Worm (Caenorhabditis elegans) whole organism, midembryonic: ENCODE data around the gene tric-1B.1.

Source experiments
- flt-1 ChIP-seq: fragments of 200-800 bp; sonication (Bioruptor generic); IDR thresholded peaks from 2 replicates; pipeline ENCODE4 v1.3.6; 2022; ENCODE audit warnings: missing genetic modification characterization, missing compliant biosample characterization
- ref-1 ChIP-seq: fragments of 200-800 bp; sonication (Bioruptor generic); conservative IDR thresholded peaks from 2 replicates; pipeline ENCODE4 v1.3.6; 2022; ENCODE audit warnings: missing genetic modification reagents, missing genetic modification characterization, missing compliant biosample characterization
- tab-1 ChIP-seq: fragments of 200-800 bp; sonication (Bioruptor generic); IDR thresholded peaks from 2 replicates; pipeline ENCODE4 v1.3.6; 2022; ENCODE audit warnings: missing genetic modification characterization, missing compliant biosample characterization
- ztf-29 ChIP-seq: fragments of 200-800 bp; sonication (Bioruptor generic); IDR thresholded peaks from 2 replicates; pipeline ENCODE4 v1.3.6; 2022; ENCODE audit warnings: missing genetic modification reagents, missing genetic modification characterization, missing compliant biosample characterization

ce11 chrII:12239449-12239848, 26.6 kb downstream of the tric-1B.1 start:
- TF ChIP-seq flt-1 (GFP tag; lab: Robert Waterston, UW) (no peak), ref-1 (GFP tag; lab: Robert Waterston, UW) (no peak), ztf-29 (GFP tag; lab: Robert Waterston, UW) (no peak), tab-1 (no peak)
